Fruit fly (Drosophila melanogaster): ENCODE data around the gene Pburs.
A peak's percentile ranks its signal among the peaks of the same experiment; 100 is the strongest.

The Pburs gene

DNA sequence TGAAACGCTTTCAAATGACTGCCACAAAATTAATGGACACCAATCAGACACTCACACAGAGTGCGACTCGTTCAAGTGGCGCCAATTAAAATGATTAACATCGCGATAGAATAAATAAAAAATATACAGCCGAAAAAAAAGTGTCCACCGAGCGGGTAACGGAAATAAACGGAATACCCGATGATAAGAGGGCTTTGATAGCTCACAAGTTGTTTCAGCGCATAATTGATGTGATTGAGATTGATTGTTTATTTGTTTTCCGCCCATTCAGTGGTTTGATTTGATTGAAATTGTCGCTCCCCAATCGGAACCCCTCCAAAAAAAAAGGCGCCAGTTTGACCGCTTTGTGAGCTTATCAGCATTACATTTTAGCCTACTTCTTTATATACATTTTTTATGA lies 13.6 kb downstream of the Pburs start (continued):
- no peak for TF ChIP-seq ewg (GFP tag; optimal IDR thresholded peaks at IDR 0.05)
- no peak for TF ChIP-seq pum (GFP tag; optimal IDR thresholded peaks at IDR 0.05)
- no peak for TF ChIP-seq Dip3 (GFP tag; optimal IDR thresholded peaks at IDR 0.05)
- TF ChIP-seq CG6689 (GFP tag; IDR thresholded peaks at IDR 0.05): no peak
- no peak for TF ChIP-seq sens (GFP tag)
- no peak for TF ChIP-seq CG31441 (GFP tag; IDR thresholded peaks at IDR 0.05)
- TF ChIP-seq abd-A (tag; optimal IDR thresholded peaks at IDR 0.05): peak; percentile 62
- no peak for TF ChIP-seq repo (GFP tag; optimal IDR thresholded peaks at IDR 0.05)
- TF ChIP-seq jumu (GFP tag; optimal IDR thresholded peaks at IDR 0.05): no peak
- TF ChIP-seq Jarid2 (GFP tag; optimal IDR thresholded peaks at IDR 0.05): no peak
- no peak for TF ChIP-seq D (optimal IDR thresholded peaks at IDR 0.05)
- no peak for TF ChIP-seq D (GFP tag; optimal IDR thresholded peaks at IDR 0.05)
- TF ChIP-seq her (GFP tag; optimal IDR thresholded peaks at IDR 0.05): no peak
- no peak for TF ChIP-seq dpn (GFP tag; optimal IDR thresholded peaks at IDR 0.05)
- TF ChIP-seq Opbp (GFP tag; IDR thresholded peaks at IDR 0.05; ENCODE audit: partially characterized antibody): no peak
- no peak for TF ChIP-seq lola (GFP tag; optimal IDR thresholded peaks at IDR 0.05)
- no peak for TF ChIP-seq CG18599 (GFP tag; optimal IDR thresholded peaks at IDR 0.05)
- no peak for TF ChIP-seq CG3281 (GFP tag; optimal IDR thresholded peaks at IDR 0.05)
- no peak for TF ChIP-seq en (GFP tag; optimal IDR thresholded peaks at IDR 0.05)
- TF ChIP-seq CG15269 (tag; optimal IDR thresholded peaks at IDR 0.05): peak; percentile 24
- TF ChIP-seq Aef1 (GFP tag; IDR thresholded peaks at IDR 0.05): no peak
- TF ChIP-seq NC2β (GFP tag; optimal IDR thresholded peaks at IDR 0.05): no peak
- TF ChIP-seq cad (GFP tag; optimal IDR thresholded peaks at IDR 0.05): no peak
- no peak for TF ChIP-seq kah (GFP tag; optimal IDR thresholded peaks at IDR 0.05)
- TF ChIP-seq GATAe (GFP tag; conservative IDR thresholded peaks at IDR 0.05): no peak; the same call in 1 of the 2 replicates
- TF ChIP-seq CG17328 (GFP tag; IDR thresholded peaks at IDR 0.05): no peak
- TF ChIP-seq cg (GFP tag; optimal IDR thresholded peaks at IDR 0.05): no peak
- TF ChIP-seq Asciz (GFP tag; optimal IDR thresholded peaks at IDR 0.05): no peak
- TF ChIP-seq CG10366 (GFP tag; IDR thresholded peaks at IDR 0.05): no peak
- peak; percentile 32 for TF ChIP-seq unpg (GFP tag; optimal IDR thresholded peaks at IDR 0.05)
- TF ChIP-seq Blimp-1 (GFP tag; optimal IDR thresholded peaks at IDR 0.05): no peak
- peak; percentile 55; the same call in 1 of the 2 replicates for TF ChIP-seq sens-2 (GFP tag; IDR thresholded peaks at IDR 0.05)
- TF ChIP-seq CG9817 (tag; optimal IDR thresholded peaks at IDR 0.05): no peak
- no peak for TF ChIP-seq H2.0 (GFP tag; IDR thresholded peaks at IDR 0.05)
- no peak for TF ChIP-seq CG4404 (GFP tag; IDR thresholded peaks at IDR 0.05)
- TF ChIP-seq sima (GFP tag; optimal IDR thresholded peaks at IDR 0.05): no peak
- TF ChIP-seq Bteb2 (GFP tag; optimal IDR thresholded peaks at IDR 0.05): no peak
- TF ChIP-seq nerfin-2 (GFP tag; IDR thresholded peaks at IDR 0.05; ENCODE audit: partially characterized antibody): no peak
- no peak for TF ChIP-seq CG4617 (GFP tag; optimal IDR thresholded peaks at IDR 0.05; ENCODE audit: borderline replicate concordance)
- TF ChIP-seq MESR4 (GFP tag; optimal IDR thresholded peaks at IDR 0.05): no peak
- TF ChIP-seq salm (tag; optimal IDR thresholded peaks at IDR 0.05): peak; percentile 50
- no peak for TF ChIP-seq Hmr (GFP tag; optimal IDR thresholded peaks at IDR 0.05)
- TF ChIP-seq CG2116 (GFP tag; optimal IDR thresholded peaks at IDR 0.05): no peak
- TF ChIP-seq Scr (GFP tag; IDR thresholded peaks at IDR 0.05; ENCODE audit: partially characterized antibody): no peak
- TF ChIP-seq HLH54F (GFP tag; optimal IDR thresholded peaks at IDR 0.05): no peak
- no peak for TF ChIP-seq CG13424 (tag; optimal IDR thresholded peaks at IDR 0.05)
- TF ChIP-seq Lim3 (GFP tag; IDR thresholded peaks at IDR 0.05): no peak
- TF ChIP-seq Sin3A (optimal IDR thresholded peaks at IDR 0.05): no peak
- TF ChIP-seq CG4360 (GFP tag; IDR thresholded peaks at IDR 0.05): no peak
- no peak for TF ChIP-seq bab2 (GFP tag; optimal IDR thresholded peaks at IDR 0.05)
- TF ChIP-seq CG12942 (GFP tag; optimal IDR thresholded peaks at IDR 0.05): no peak
- TF ChIP-seq PHDP (tag; optimal IDR thresholded peaks at IDR 0.05): peak; percentile 14
